Fruit fly (Drosophila melanogaster): ENCODE data around the gene mthl10.

mthl10 gene

dm6 chr3L:331842-332802 is 10.6 kb downstream of the mthl10 start, which contains the start of gene mthl9 (continued):
- TF ChIP-seq crp (GFP tag; optimal IDR thresholded peaks at IDR 0.05), result peak in 1 of 2 experiments; percentile 35
- no peak for TF ChIP-seq cad (GFP tag; optimal IDR thresholded peaks at IDR 0.05)
- TF ChIP-seq CG5180 (GFP tag; optimal IDR thresholded peaks at IDR 0.05), result peak; percentile 16
- TF ChIP-seq Dip2 (GFP tag; IDR thresholded peaks at IDR 0.05), result no peak
- TF ChIP-seq tna (GFP tag; IDR thresholded peaks at IDR 0.05; ENCODE audit: partially characterized antibody), result peak; percentile 32; the same call in 1 of the 2 replicates
- TF ChIP-seq CG15514 (GFP tag; optimal IDR thresholded peaks at IDR 0.05), result peak; percentile 77
- peak; percentile 80 for TF ChIP-seq CTCF (GFP tag; optimal IDR thresholded peaks at IDR 0.05)
- TF ChIP-seq CG34376 (GFP tag; optimal IDR thresholded peaks at IDR 0.05), result peak; percentile 95
- peak; percentile 54 for TF ChIP-seq B-H2 (GFP tag; optimal IDR thresholded peaks at IDR 0.05)
- peak; percentile 94 for TF ChIP-seq CG10543 (GFP tag; optimal IDR thresholded peaks at IDR 0.05)
- 0 out of 3 replicates have a peak, but pooled peaks have one; percentile 37 for TF ChIP-seq row (GFP tag; IDR thresholded peaks at IDR 0.05)
- peak; percentile 42 for TF ChIP-seq CG13894 (tag; optimal IDR thresholded peaks at IDR 0.05)
- peak; percentile 38 for TF ChIP-seq Dp (GFP tag; optimal IDR thresholded peaks at IDR 0.05)
- no peak for TF ChIP-seq Aef1 (GFP tag; IDR thresholded peaks at IDR 0.05)
- peak; percentile 46 for TF ChIP-seq odd (GFP tag; optimal IDR thresholded peaks at IDR 0.05)
- peak; percentile 2 for TF ChIP-seq Nf-YC (tag; optimal IDR thresholded peaks at IDR 0.05)
- peak; percentile 3 for TF ChIP-seq zfh2 (GFP tag; optimal IDR thresholded peaks at IDR 0.05)
- TF ChIP-seq GATAe (GFP tag; conservative IDR thresholded peaks at IDR 0.05), result peak; percentile 24; the same call in 1 of the 2 replicates
- peak; percentile 41; the same call in 1 of the 2 replicates for TF ChIP-seq CG14441 (GFP tag; IDR thresholded peaks at IDR 0.05)
- peak; percentile 68 for TF ChIP-seq nom (GFP tag; optimal IDR thresholded peaks at IDR 0.05)
- TF ChIP-seq CG6175 (GFP tag; IDR thresholded peaks at IDR 0.05), result 0 out of 3 replicates have a peak, but pooled peaks have one; percentile 26
- TF ChIP-seq CG12219 (GFP tag; optimal IDR thresholded peaks at IDR 0.05), result peak; percentile 21
- TF ChIP-seq vnd (GFP tag; IDR thresholded peaks at IDR 0.05; ENCODE audit: partially characterized antibody), result 0 out of 3 replicates have a peak, but pooled peaks have one; percentile 26
- no peak for TF ChIP-seq CG8290 (GFP tag; optimal IDR thresholded peaks at IDR 0.05)
- TF ChIP-seq CG8290 (tag; optimal IDR thresholded peaks at IDR 0.05), result peak in 1 of 2 experiments; percentile 8
- TF ChIP-seq Bdp1 (GFP tag; optimal IDR thresholded peaks at IDR 0.05), result peak; percentile 2
- TF ChIP-seq grn (GFP tag; optimal IDR thresholded peaks at IDR 0.05), result peak; percentile 14
- no peak for TF ChIP-seq CG14050 (GFP tag; IDR thresholded peaks at IDR 0.05)
- TF ChIP-seq pzg (GFP tag; optimal IDR thresholded peaks at IDR 0.05), result peak; percentile 9
- TF ChIP-seq CG4328 (GFP tag; optimal IDR thresholded peaks at IDR 0.05), result peak; percentile 26
- TF ChIP-seq CG1603 (tag; optimal IDR thresholded peaks at IDR 0.05), result no peak
- no peak for TF ChIP-seq otp (GFP tag; IDR thresholded peaks at IDR 0.05)
- TF ChIP-seq lmd (GFP tag; IDR thresholded peaks at IDR 0.05), result no peak; the same call in 1 of the 2 replicates
- TF ChIP-seq ara (GFP tag; IDR thresholded peaks at IDR 0.05), result no peak
- TF ChIP-seq Atf6 (GFP tag; IDR thresholded peaks at IDR 0.05), result peak; percentile 56; the same call in 1 of the 2 replicates
- peak; percentile 49 for TF ChIP-seq Hmr (GFP tag; optimal IDR thresholded peaks at IDR 0.05)
- TF ChIP-seq CG11093 (GFP tag; IDR thresholded peaks at IDR 0.05), result no peak
- peak; percentile 91 for TF ChIP-seq Vsx1 (GFP tag; optimal IDR thresholded peaks at IDR 0.05)
- TF ChIP-seq exex (tag; optimal IDR thresholded peaks at IDR 0.05), result peak; percentile 58
- peak; percentile 16 for TF ChIP-seq kni (GFP tag; optimal IDR thresholded peaks at IDR 0.05)
- TF ChIP-seq chm (GFP tag; IDR thresholded peaks at IDR 0.05), result peak; percentile 36; the same call in 1 of the 2 replicates
- TF ChIP-seq CG13287 (GFP tag; IDR thresholded peaks at IDR 0.05; ENCODE audit: partially characterized antibody), result peak; percentile 45; the same call in 1 of the 2 replicates
- peak; percentile 60 for TF ChIP-seq cwo (GFP tag; optimal IDR thresholded peaks at IDR 0.05)
- no peak for TF ChIP-seq ham (GFP tag; IDR thresholded peaks at IDR 0.05)
- TF ChIP-seq CG12769 (tag; optimal IDR thresholded peaks at IDR 0.05), result peak; percentile 94
- peak; percentile 53 for TF ChIP-seq sqz (GFP tag; optimal IDR thresholded peaks at IDR 0.05)
- TF ChIP-seq sd (tag; optimal IDR thresholded peaks at IDR 0.05), result peak; percentile 91
